Fruit fly (Drosophila melanogaster) whole organism, embryonic: Measurements from ENCODE around the gene CG5882.

Source experiments
- ATbp ChIP-seq: fragments of 200-800 bp; sonication (Bioruptor generic); optimal IDR thresholded peaks from 2 replicates; lab custom pipeline; 2017; ENCODE audit warnings: missing biosample characterization, mild to moderate bottlenecking, missing genetic modification characterization, missing genetic modification reagents
- Aef1 ChIP-seq: fragments of 200-800 bp; sonication (Bioruptor generic); IDR thresholded peaks from 3 replicates; pipeline ENCODE4 v1.3.6; 2022; ENCODE audit warnings: missing biosample characterization, missing genetic modification characterization
- B-H1 ChIP-seq: fragments of 200-800 bp; sonication (Bioruptor generic); IDR thresholded peaks from 3 replicates; pipeline ENCODE4 v1.3.6; 2022; ENCODE audit warnings: missing biosample characterization, missing genetic modification characterization
- CG13296 ChIP-seq: fragments of 200-800 bp; sonication (Bioruptor generic); optimal IDR thresholded peaks from 3 replicates; lab custom pipeline; 2018; ENCODE audit warnings: missing biosample characterization, mild to moderate bottlenecking, missing genetic modification characterization
- CG14014 ChIP-seq: fragments of 200-800 bp; sonication (Bioruptor generic); IDR thresholded peaks from 2 replicates; pipeline ENCODE4 v1.3.6; 2022; ENCODE audit warnings: missing biosample characterization, missing genetic modification characterization
- CG14050 ChIP-seq: fragments of 200-800 bp; sonication (Bioruptor generic); IDR thresholded peaks from 3 replicates; pipeline ENCODE4 v1.3.6; 2022; ENCODE audit warnings: missing biosample characterization, missing genetic modification characterization
- CG16815 ChIP-seq: fragments of 200-800 bp; sonication (Bioruptor generic); optimal IDR thresholded peaks from 3 replicates; lab custom pipeline; 2017; ENCODE audit warnings: missing biosample characterization, mild to moderate bottlenecking, missing genetic modification characterization
- CG17328 ChIP-seq: fragments of 200-800 bp; sonication (Bioruptor generic); IDR thresholded peaks from 2 replicates; pipeline ENCODE4 v1.3.6; 2022; ENCODE audit warnings: missing biosample characterization, missing genetic modification characterization
- CG17361 ChIP-seq: fragments of 200-800 bp; sonication (Bioruptor generic); IDR thresholded peaks from 3 replicates; pipeline ENCODE4 v1.3.6; 2022; ENCODE audit warnings: missing biosample characterization, missing genetic modification characterization
- CG18599 ChIP-seq: fragments of 200-800 bp; sonication (Bioruptor generic); optimal IDR thresholded peaks from 3 replicates; lab custom pipeline; 2017; ENCODE audit warnings: missing biosample characterization, missing genetic modification characterization, mild to moderate bottlenecking, moderate library complexity, missing genetic modification reagents
- CG18619 ChIP-seq: fragments of 200-800 bp; sonication (Bioruptor generic); optimal IDR thresholded peaks from 3 replicates; lab custom pipeline; 2017; ENCODE audit warnings: missing biosample characterization, mild to moderate bottlenecking, missing genetic modification characterization
- CG2116 ChIP-seq: fragments of 200-800 bp; sonication (Bioruptor generic); optimal IDR thresholded peaks from 3 replicates; lab custom pipeline; 2018; ENCODE audit warnings: missing biosample characterization, mild to moderate bottlenecking, missing genetic modification characterization
- CG2199 ChIP-seq: fragments of 200-800 bp; sonication (Bioruptor generic); IDR thresholded peaks from 3 replicates; pipeline ENCODE4 v1.3.6; 2022; ENCODE audit warnings: missing biosample characterization, missing genetic modification characterization
- CG2202 ChIP-seq: fragments of 200-800 bp; sonication (Bioruptor generic); optimal IDR thresholded peaks from 2 replicates; lab custom pipeline; 2018; ENCODE audit warnings: missing biosample characterization, mild to moderate bottlenecking, missing genetic modification characterization
- CG30431 ChIP-seq: fragments of 200-800 bp; sonication (Bioruptor generic); optimal IDR thresholded peaks from 2 replicates; lab custom pipeline; 2017; ENCODE audit warnings: missing biosample characterization, missing genetic modification characterization
- CG3065 ChIP-seq: fragments of 200-800 bp; sonication (Bioruptor generic); optimal IDR thresholded peaks from 2 replicates; lab custom pipeline; 2016; ENCODE audit warnings: missing biosample characterization, missing genetic modification characterization
- CG6175 ChIP-seq: fragments of 200-800 bp; sonication (Bioruptor generic); IDR thresholded peaks from 3 replicates; pipeline ENCODE4 v1.3.6; 2022; ENCODE audit warnings: missing biosample characterization, missing genetic modification characterization
- CG7745 ChIP-seq: fragments of 200-800 bp; sonication (Bioruptor generic); optimal IDR thresholded peaks from 2 replicates; lab custom pipeline; 2018; ENCODE audit warnings: missing biosample characterization, mild to moderate bottlenecking, missing genetic modification characterization, moderate library complexity
- CG7928 ChIP-seq: fragments of 200-800 bp; sonication (Bioruptor generic); optimal IDR thresholded peaks from 2 replicates; lab custom pipeline; 2017; ENCODE audit warnings: missing biosample characterization, mild to moderate bottlenecking, missing genetic modification characterization
- CG9727 ChIP-seq: fragments of 200-800 bp; sonication (Bioruptor generic); optimal IDR thresholded peaks from 3 replicates; lab custom pipeline; 2017; ENCODE audit warnings: missing biosample characterization, mild to moderate bottlenecking, missing genetic modification characterization
- HLH54F ChIP-seq: fragments of 200-800 bp; sonication (Bioruptor generic); optimal IDR thresholded peaks from 3 replicates; lab custom pipeline; 2016; ENCODE audit warnings: missing biosample characterization, missing genetic modification characterization
- Optix ChIP-seq: fragments of 200-800 bp; sonication (Bioruptor generic); IDR thresholded peaks from 3 replicates; pipeline ENCODE4 v1.3.6; 2022; ENCODE audit warnings: missing biosample characterization, missing genetic modification characterization
- PHDP ChIP-seq: fragments of 200-800 bp; sonication (Bioruptor generic); optimal IDR thresholded peaks from 3 replicates; lab custom pipeline; 2018; ENCODE audit warnings: missing biosample characterization, mild to moderate bottlenecking, missing genetic modification characterization, moderate library complexity
- Pdp1 ChIP-seq, 2 experiments: fragments of 200-800 bp; sonication (Bioruptor generic); optimal IDR thresholded peaks; 3 replicates each; lab custom pipeline; 2016; ENCODE audit warnings: missing biosample characterization in 2 of 2, missing genetic modification characterization in 2 of 2, mild to moderate bottlenecking in 1 of 2, moderate library complexity in 1 of 2
- Sox100B ChIP-seq: fragments of 200-800 bp; sonication (Bioruptor generic); optimal IDR thresholded peaks from 3 replicates; lab custom pipeline; 2018; ENCODE audit warnings: missing biosample characterization, mild to moderate bottlenecking, missing genetic modification characterization
- Ssrp ChIP-seq: fragments of 200-800 bp; sonication (Bioruptor generic); optimal IDR thresholded peaks from 2 replicates; lab custom pipeline; 2018; ENCODE audit warnings: missing biosample characterization, mild to moderate bottlenecking, missing genetic modification characterization, moderate library complexity
- YL-1 ChIP-seq: fragments of 200-800 bp; sonication (Bioruptor generic); optimal IDR thresholded peaks from 3 replicates; lab custom pipeline; 2017; ENCODE audit warnings: missing biosample characterization, mild to moderate bottlenecking, missing genetic modification characterization
- ara ChIP-seq: fragments of 200-800 bp; sonication (Bioruptor generic); IDR thresholded peaks from 2 replicates; pipeline ENCODE4 v1.3.6; 2022; ENCODE audit warnings: missing biosample characterization, missing genetic modification characterization
- ash1 ChIP-seq: fragments of 200-800 bp; sonication (Bioruptor generic); optimal IDR thresholded peaks from 2 replicates; lab custom pipeline; 2018; ENCODE audit warnings: missing biosample characterization, mild to moderate bottlenecking, missing genetic modification characterization
- bowl ChIP-seq: fragments of 200-800 bp; sonication (Bioruptor generic); IDR thresholded peaks from 2 replicates; pipeline ENCODE4 v1.3.6; 2022; ENCODE audit warnings: missing biosample characterization, missing genetic modification characterization
- crol ChIP-seq: fragments of 200-800 bp; sonication (Bioruptor generic); IDR thresholded peaks from 2 replicates; pipeline ENCODE4 v1.3.6; 2022; ENCODE audit warnings: missing biosample characterization, missing genetic modification characterization
- fu2 ChIP-seq: fragments of 200-800 bp; sonication (Bioruptor generic); optimal IDR thresholded peaks from 2 replicates; lab custom pipeline; 2016; ENCODE audit warnings: missing biosample characterization, missing genetic modification characterization
- gce ChIP-seq: fragments of 200-800 bp; sonication (Bioruptor generic); IDR thresholded peaks from 3 replicates; pipeline ENCODE4 v1.3.6; 2022; ENCODE audit warnings: missing biosample characterization, missing genetic modification characterization
- gsb ChIP-seq: fragments of 200-800 bp; sonication (Bioruptor generic); IDR thresholded peaks from 2 replicates; pipeline ENCODE4 v1.3.6; 2022; ENCODE audit warnings: missing biosample characterization, missing genetic modification characterization
- jumu ChIP-seq: fragments of 200-800 bp; sonication (Bioruptor generic); optimal IDR thresholded peaks from 3 replicates; lab custom pipeline; 2016; ENCODE audit warnings: missing biosample characterization, missing genetic modification characterization
- ken ChIP-seq: fragments of 200-800 bp; sonication (Bioruptor generic); IDR thresholded peaks from 3 replicates; pipeline ENCODE4 v1.3.6; 2022; ENCODE audit warnings: missing biosample characterization, missing genetic modification characterization
- lilli ChIP-seq: fragments of 200-800 bp; sonication (Bioruptor generic); optimal IDR thresholded peaks from 3 replicates; lab custom pipeline; 2016; ENCODE audit warnings: missing biosample characterization, missing genetic modification characterization
- lola ChIP-seq, 3 experiments: fragments of >200 bp in 2 of 3; fragments of 200-800 bp in 1 of 3; sonication (Bioruptor generic) in 1 of 3; optimal IDR thresholded peaks; 2 replicates each; lab custom pipeline; 2017 to 2019; ENCODE audit warnings: missing biosample characterization in 3 of 3, missing genetic modification characterization in 3 of 3, mild to moderate bottlenecking in 1 of 3, moderate library complexity in 1 of 3
- lov ChIP-seq, 2 experiments: fragments of 200-800 bp in 1 of 2; fragments of >200 bp in 1 of 2; sonication (Bioruptor generic) in 1 of 2; IDR thresholded peaks in 1 of 2; optimal IDR thresholded peaks in 1 of 2; 2 replicates in 1 of 2; 3 replicates in 1 of 2; pipeline versions ENCODE4 v1.3.6 to Lab custom; 2017 to 2022; ENCODE audit warnings: missing biosample characterization in 1 of 2, missing genetic modification characterization in 1 of 2
- nmo ChIP-seq: fragments of 200-800 bp; sonication (Bioruptor generic); optimal IDR thresholded peaks from 2 replicates; lab custom pipeline; 2018; ENCODE audit warnings: missing biosample characterization, mild to moderate bottlenecking, missing genetic modification characterization, moderate library complexity
- shn ChIP-seq: fragments of 200-800 bp; sonication (Bioruptor generic); optimal IDR thresholded peaks from 3 replicates; lab custom pipeline; 2016; ENCODE audit warnings: missing biosample characterization, missing genetic modification characterization
- sim ChIP-seq: fragments of 200-800 bp; sonication (Bioruptor generic); IDR thresholded peaks from 2 replicates; pipeline ENCODE4 v1.3.6; 2022; ENCODE audit warnings: missing biosample characterization, missing genetic modification characterization
- sima ChIP-seq: fragments of 200-800 bp; sonication (Bioruptor generic); optimal IDR thresholded peaks from 2 replicates; lab custom pipeline; 2016; ENCODE audit warnings: missing biosample characterization, missing genetic modification characterization
- so ChIP-seq: fragments of 200-800 bp; sonication (Bioruptor generic); IDR thresholded peaks from 3 replicates; pipeline ENCODE4 v1.3.6; 2022; ENCODE audit warnings: missing biosample characterization, missing genetic modification characterization
- stc ChIP-seq: fragments of 200-800 bp; sonication (Bioruptor generic); IDR thresholded peaks from 2 replicates; pipeline ENCODE4 v1.3.6; 2022; ENCODE audit warnings: missing biosample characterization, missing genetic modification characterization
- trh ChIP-seq: fragments of 200-800 bp; sonication (Bioruptor generic); optimal IDR thresholded peaks from 2 replicates; lab custom pipeline; 2016; ENCODE audit warnings: missing biosample characterization, missing genetic modification characterization
- vvl ChIP-seq: fragments of 200-800 bp; sonication (Bioruptor generic); IDR thresholded peaks from 2 replicates; pipeline ENCODE4 v1.3.6; 2022; ENCODE audit warnings: missing biosample characterization, missing genetic modification characterization
- wek ChIP-seq: fragments of 200-800 bp; sonication (Bioruptor generic); optimal IDR thresholded peaks from 3 replicates; lab custom pipeline; 2018; ENCODE audit warnings: missing biosample characterization, mild to moderate bottlenecking, missing genetic modification characterization, moderate library complexity

The CG5882 gene

DNA sequence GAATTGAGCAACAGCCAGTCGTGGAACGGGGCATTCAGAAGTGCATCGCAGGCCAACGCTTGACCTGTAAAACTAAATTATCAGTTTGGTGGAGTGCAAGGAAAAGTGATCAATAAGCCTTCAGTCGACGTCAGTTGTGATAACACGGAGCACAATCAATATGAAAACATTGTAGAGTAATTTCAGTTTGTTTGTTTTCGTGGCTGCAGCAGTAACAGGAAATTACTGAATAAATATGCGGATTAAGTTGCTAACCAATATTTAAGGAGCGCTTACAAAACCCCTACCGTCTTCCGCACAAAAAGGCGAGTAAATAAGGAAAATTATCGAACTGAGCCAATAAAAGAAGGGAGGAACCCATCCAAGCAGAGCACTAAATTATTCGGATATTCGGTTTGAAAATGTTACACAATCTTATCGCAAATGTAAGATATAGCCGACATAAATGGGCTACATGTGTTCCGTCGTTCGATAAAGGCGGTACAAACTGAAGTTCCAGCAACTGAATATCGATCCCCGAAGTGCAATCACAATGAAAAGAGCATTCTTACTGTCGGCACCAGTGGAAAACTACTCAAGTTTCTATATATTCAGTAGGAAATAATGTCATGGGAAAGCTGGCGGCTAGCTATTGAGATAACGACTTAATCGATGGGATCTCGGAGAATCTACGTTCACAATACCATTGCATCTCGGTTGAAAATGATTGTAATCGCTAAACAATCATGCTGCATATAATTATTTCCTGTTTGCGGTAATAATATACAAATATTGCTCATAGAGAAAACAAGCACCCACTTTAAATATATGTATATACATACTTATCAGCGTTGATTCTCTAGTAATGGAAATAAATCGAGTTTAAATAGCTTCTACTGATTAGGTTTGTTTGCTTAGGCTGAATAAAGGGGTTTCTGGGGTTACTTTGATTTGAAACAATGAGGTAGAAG, 17.5 kb downstream of the CG5882 start (continued):
- TF ChIP-seq lov (optimal IDR thresholded peaks at IDR 0.05; lab: Kevin White, UChicago) (no peak), lov (GFP tag; IDR thresholded peaks at IDR 0.05; lab: Robert Waterston, UW) (peak; percentile 70; the same call in 1 of the 3 replicates), CG2116 (GFP tag; lab: Kevin White, UChicago) (peak; percentile 55), vvl (peak; percentile 43; the same call in 1 of the 2 replicates), bowl (GFP tag; lab: Robert Waterston, UW) (no peak), CG7745 (peak; percentile 85), CG17361 (GFP tag; lab: Robert Waterston, UW) (peak; percentile 65; the same call in 2 of the 3 replicates), trh (GFP tag; lab: Kevin White, UChicago) (peak; percentile 48), gsb (GFP tag; lab: Robert Waterston, UW) (no peak), sim (GFP tag; lab: Robert Waterston, UW) (peak; percentile 62; the same call in 1 of the 2 replicates), CG16815 (GFP tag; lab: Kevin White, UChicago) (peak; percentile 14), CG30431 (peak; percentile 33), CG9727 (GFP tag; lab: Kevin White, UChicago) (peak; percentile 88), CG2202 (tag; lab: Kevin White, UChicago) (peak; percentile 87), CG18599 (GFP tag; lab: Kevin White, UChicago) (peak; percentile 59), Optix (peak; percentile 50; the same call in 1 of the 3 replicates), sima (GFP tag; lab: Kevin White, UChicago) (peak; percentile 4), Ssrp (tag; lab: Kevin White, UChicago) (no peak), HLH54F (GFP tag; lab: Kevin White, UChicago) (no peak), YL-1 (peak; percentile 62), CG3065 (GFP tag; lab: Kevin White, UChicago) (peak; percentile 43), stc (GFP tag; lab: Robert Waterston, UW) (peak; percentile 71; the same call in 1 of the 2 replicates), PHDP (tag; lab: Kevin White, UChicago) (peak; percentile 66), lola (GFP tag; optimal IDR thresholded peaks at IDR 0.05; lab: Kevin White, UChicago) (peak in 1 of 3 experiments; percentile 72), ken (GFP tag; lab: Robert Waterston, UW) (no peak; the same call in 2 of the 3 replicates), CG14014 (GFP tag; lab: Robert Waterston, UW) (peak; percentile 53; the same call in 1 of the 2 replicates), jumu (GFP tag; lab: Kevin White, UChicago) (peak; percentile 27), ash1 (no peak), so (GFP tag; lab: Robert Waterston, UW) (peak; percentile 66; the same call in 2 of the 3 replicates), Aef1 (GFP tag; lab: Robert Waterston, UW) (no peak), CG18619 (GFP tag; lab: Kevin White, UChicago) (peak; percentile 62), gce (GFP tag; lab: Robert Waterston, UW) (no peak), crol (GFP tag; lab: Robert Waterston, UW) (no peak), ara (peak; percentile 84), fu2 (GFP tag; lab: Kevin White, UChicago) (no peak), CG2199 (GFP tag; lab: Robert Waterston, UW) (0 out of 3 replicates have a peak, but pooled peaks have one; percentile 70), CG7928 (GFP tag; lab: Kevin White, UChicago) (no peak), CG6175 (GFP tag; lab: Robert Waterston, UW) (no peak), wek (GFP tag; lab: Kevin White, UChicago) (peak; percentile 75), B-H1 (GFP tag; lab: Robert Waterston, UW) (no peak), Pdp1 (GFP tag; optimal IDR thresholded peaks at IDR 0.05; lab: Kevin White, UChicago) (peak; percentile 41 to 85), CG17328 (GFP tag; lab: Robert Waterston, UW) (peak; percentile 68), nmo (GFP tag; lab: Kevin White, UChicago) (peak; percentile 27), shn (GFP tag; lab: Kevin White, UChicago) (peak; percentile 56), CG13296 (GFP tag; lab: Kevin White, UChicago) (peak; percentile 51), CG14050 (0 out of 3 replicates have a peak, but pooled peaks have one; percentile 29), lilli (peak; percentile 13), ATbp (GFP tag; lab: Kevin White, UChicago) (peak; percentile 88), Sox100B (GFP tag; lab: Kevin White, UChicago) (peak; percentile 71)
